Worm (Caenorhabditis elegans) whole organism, L4/young adult: Measurements from ENCODE around the gene fbxb-65.

Experiments
- W03F9.2 ChIP-seq: fragments of 150-350 bp; optimal IDR thresholded peaks from 2 replicates; lab custom pipeline; 2014; ENCODE audit warnings: missing biosample characterization, missing genetic modification characterization
- dao-5 ChIP-seq: sonication (generic microtip); optimal IDR thresholded peaks from 2 replicates; lab custom pipeline; 2016; ENCODE audit warnings: missing genotype, missing genetic modification characterization, moderate library complexity, missing compliant biosample characterization
- him-1 ChIP-seq: sonication (generic microtip); optimal IDR thresholded peaks from 2 replicates; lab custom pipeline; 2016; ENCODE audit warnings: missing genotype, missing genetic modification reagents, missing genetic modification characterization, missing compliant biosample characterization

fbxb-65 gene

DNA sequence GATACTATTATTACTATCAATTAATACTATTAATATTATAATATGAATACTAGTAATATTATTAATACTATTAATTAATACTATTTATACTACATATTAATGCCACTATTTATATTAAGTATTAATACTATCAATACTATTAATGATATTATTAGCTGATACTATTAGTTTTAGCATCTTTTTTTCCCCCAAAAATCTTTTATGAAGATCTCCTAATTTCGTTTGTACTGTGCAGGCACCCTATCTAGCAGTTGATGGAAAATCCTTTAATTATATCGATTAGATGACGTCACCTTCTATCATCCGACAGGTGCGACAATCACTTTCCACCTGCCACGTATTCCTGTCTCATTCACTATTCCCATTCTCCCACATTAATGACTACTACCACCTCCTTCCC lies at the start of gene fbxb-65:
Gene fbxb-65, plus strand, starts transcription at position 301 of the 400 bp plus-strand sequence.
- no peak for TF ChIP-seq W03F9.2 (tag; lab: Kevin White, UChicago)
- TF ChIP-seq him-1 (tag; lab: Kevin White, UChicago): no peak
- TF ChIP-seq dao-5 (tag; lab: Kevin White, UChicago): no peak

DNA sequence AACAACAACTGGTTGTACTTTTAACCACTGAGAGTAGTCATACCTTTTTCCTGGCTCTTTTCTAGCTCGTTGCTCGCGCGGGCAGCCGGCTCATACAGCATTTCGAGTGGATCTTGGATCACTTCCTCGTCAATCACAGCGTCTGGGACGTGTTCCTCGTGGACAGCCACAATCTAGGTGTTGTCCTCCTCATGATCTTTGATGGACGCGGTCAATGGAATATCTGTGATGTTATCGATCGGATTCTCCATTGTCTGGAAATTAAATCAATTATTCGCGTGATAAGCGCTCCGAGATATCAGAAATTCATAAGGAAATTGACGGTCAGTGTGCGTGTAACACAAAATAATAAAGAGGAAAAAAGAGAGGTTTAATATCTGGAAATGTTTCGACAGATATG lies 49.5 kb upstream of the fbxb-65 start, which contains the start of gene F21D9.8:
Gene F21D9.8, minus strand, starts transcription at position 101 of the 400 bp plus-strand sequence.
- no peak for TF ChIP-seq him-1 (tag; lab: Kevin White, UChicago)
- no peak for TF ChIP-seq dao-5 (tag; lab: Kevin White, UChicago)
- TF ChIP-seq W03F9.2 (tag; lab: Kevin White, UChicago): no peak

- TF ChIP-seq W03F9.2 (tag; lab: Kevin White, UChicago): no peak
Observed at ce11 chrV:19282314-19282713, 47.0 kb upstream of the fbxb-65 start, which contains the start of gene fbxb-117. Gene fbxb-117, plus strand, starts transcription at chrV:19282614.

ce11 chrV:19285921-19286320 lies 43.4 kb upstream of the fbxb-65 start:
- TF ChIP-seq him-1 (tag; lab: Kevin White, UChicago) (no peak), dao-5 (tag; lab: Kevin White, UChicago) (no peak), W03F9.2 (tag; lab: Kevin White, UChicago) (no peak)

- TF ChIP-seq dao-5 (tag; lab: Kevin White, UChicago): no peak
- TF ChIP-seq W03F9.2 (tag; lab: Kevin White, UChicago): no peak
- no peak for TF ChIP-seq him-1 (tag; lab: Kevin White, UChicago)
Observed at ce11 chrV:19288073-19288805, 41.1 kb upstream of the fbxb-65 start, which contains the start of the genes F55C9.3 and fbxb-57. Gene F55C9.3, minus strand, starts transcription at chrV:19288173. Gene fbxb-57, plus strand, starts transcription at chrV:19288755.

ce11 chrV:19293025-19293424 lies 36.3 kb upstream of the fbxb-65 start, which contains the start of gene F55C9.5:
Gene F55C9.5, minus strand, starts transcription at chrV:19293125.
- no peak for TF ChIP-seq him-1 (tag; lab: Kevin White, UChicago)
- no peak for TF ChIP-seq dao-5 (tag; lab: Kevin White, UChicago)
- no peak for TF ChIP-seq W03F9.2 (tag; lab: Kevin White, UChicago)

ce11 chrV:19296723-19297122 lies 32.6 kb upstream of the fbxb-65 start, which contains the start of gene F55C9.6:
Gene F55C9.6, minus strand, starts transcription at chrV:19296823.
- TF ChIP-seq W03F9.2 (tag; lab: Kevin White, UChicago): no peak
- TF ChIP-seq dao-5 (tag; lab: Kevin White, UChicago): no peak
- no peak for TF ChIP-seq him-1 (tag; lab: Kevin White, UChicago)

DNA sequence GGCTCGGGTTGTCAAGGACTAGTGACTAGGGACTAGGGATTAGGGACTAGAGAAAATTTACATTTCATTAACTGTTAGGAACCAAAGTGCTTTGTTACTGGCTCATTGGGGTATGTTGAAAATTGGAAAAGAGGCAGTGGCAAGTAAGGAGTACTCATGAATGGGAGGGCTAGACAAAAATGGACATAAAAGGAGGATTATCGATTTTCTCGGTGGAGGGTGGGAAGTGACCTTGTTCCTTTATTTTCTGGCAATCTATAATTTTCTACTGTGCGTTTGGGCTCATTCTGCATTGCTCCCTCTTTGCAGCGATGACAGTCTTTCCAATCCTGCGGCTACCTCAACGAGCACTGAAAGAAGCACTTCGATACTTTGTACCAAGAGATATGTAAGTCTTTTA lies 31.9 kb upstream of the fbxb-65 start, which contains the start of gene fbxb-60:
Gene fbxb-60, plus strand, starts transcription at position 301 of the 400 bp plus-strand sequence.
- TF ChIP-seq him-1 (tag; lab: Kevin White, UChicago) (no peak), W03F9.2 (tag; lab: Kevin White, UChicago) (no peak), dao-5 (tag; lab: Kevin White, UChicago) (no peak)

- no peak for TF ChIP-seq him-1 (tag; lab: Kevin White, UChicago)
Observed at ce11 chrV:19299262-19299661, 30.1 kb upstream of the fbxb-65 start, which contains the start of gene F55C9.14. Gene F55C9.14, plus strand, starts transcription at chrV:19299562.

- TF ChIP-seq W03F9.2 (tag; lab: Kevin White, UChicago) (no peak), dao-5 (tag; lab: Kevin White, UChicago) (no peak), him-1 (tag; lab: Kevin White, UChicago) (no peak)
Observed at ce11 chrV:19301934-19302333, 27.4 kb upstream of the fbxb-65 start, which contains the start of gene fbxb-62. Gene fbxb-62, minus strand, starts transcription at chrV:19302034.

DNA sequence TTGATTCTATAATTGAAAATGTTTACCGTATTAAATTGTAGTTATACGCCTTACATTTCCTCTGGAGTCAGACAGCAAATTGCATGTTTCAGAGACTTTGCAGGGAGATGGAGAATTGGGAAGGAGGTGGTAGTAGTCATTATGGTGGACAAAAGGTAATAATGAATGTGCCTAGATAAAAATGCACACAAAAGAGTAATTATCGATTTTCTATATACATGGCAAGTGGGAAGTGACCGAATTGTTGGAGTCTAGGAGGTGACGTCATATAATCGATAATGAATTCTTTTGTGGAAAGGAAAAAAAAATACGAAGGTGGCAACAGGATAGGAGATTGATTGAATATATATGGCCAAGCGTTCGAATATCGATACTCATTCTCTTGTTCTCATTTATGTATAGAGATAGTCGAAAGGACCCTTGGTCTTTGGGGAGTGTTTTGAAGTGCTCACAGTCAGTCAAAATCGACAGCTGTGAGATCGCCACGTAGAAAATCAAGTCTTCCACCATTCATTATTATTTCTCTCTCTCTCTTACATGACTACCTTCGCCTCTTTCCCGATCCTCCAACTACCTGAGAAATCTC lies 25.7 kb upstream of the fbxb-65 start, which contains the start of the genes fbxb-63 and fbxb-61:
Gene fbxb-63, minus strand, starts transcription at position 142 of the 586 bp plus-strand sequence.
Gene fbxb-61, plus strand, starts transcription at position 536 of the 586 bp plus-strand sequence.
- no peak for TF ChIP-seq W03F9.2 (tag; lab: Kevin White, UChicago)
- TF ChIP-seq dao-5 (tag; lab: Kevin White, UChicago): no peak
- no peak for TF ChIP-seq him-1 (tag; lab: Kevin White, UChicago)

ce11 chrV:19306906-19307305 lies 22.5 kb upstream of the fbxb-65 start, which contains the start of gene F55C9.15:
Gene F55C9.15, minus strand, starts transcription at chrV:19307006.
- no peak for TF ChIP-seq W03F9.2 (tag; lab: Kevin White, UChicago)
- TF ChIP-seq him-1 (tag; lab: Kevin White, UChicago): no peak
- TF ChIP-seq dao-5 (tag; lab: Kevin White, UChicago): no peak

DNA sequence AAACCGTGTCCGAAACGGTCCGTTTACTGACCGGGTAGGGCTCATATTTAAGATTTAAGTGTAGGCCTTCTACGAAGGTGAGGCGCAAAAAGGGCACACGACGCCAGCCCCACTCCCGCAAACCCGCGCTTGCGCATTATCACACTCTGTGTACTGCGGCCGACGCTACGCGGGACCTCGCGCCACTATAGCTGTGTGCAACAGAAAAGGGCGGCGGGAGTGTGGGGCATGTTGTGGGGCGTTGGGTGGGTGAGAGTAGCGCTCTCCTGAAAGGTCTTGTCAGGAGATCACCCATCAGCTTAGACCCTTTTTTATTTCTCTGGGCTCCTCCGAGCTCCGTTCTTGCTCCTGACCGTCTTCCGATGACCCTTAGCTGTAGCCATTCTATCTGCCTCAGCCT lies 21.2 kb upstream of the fbxb-65 start:
- TF ChIP-seq dao-5 (tag; lab: Kevin White, UChicago) (no peak), him-1 (tag; lab: Kevin White, UChicago) (no peak), W03F9.2 (tag; lab: Kevin White, UChicago) (no peak)
